Fruit fly (Drosophila melanogaster) whole organism, embryonic: ENCODE data around the gene iav.

Source experiments
- BEAF-32 ChIP-seq: fragments of 200-800 bp; sonication (Bioruptor generic); optimal IDR thresholded peaks from 3 replicates; lab custom pipeline; 2017; ENCODE audit warnings: missing biosample characterization, missing genetic modification characterization, mild to moderate bottlenecking, moderate library complexity, missing genetic modification reagents
- Bgb ChIP-seq: fragments of 200-800 bp; sonication (Bioruptor generic); IDR thresholded peaks from 2 replicates; pipeline ENCODE4 v1.3.6; 2022; ENCODE audit warnings: missing biosample characterization, missing genetic modification characterization; ENCODE audit not compliant: partially characterized antibody
- BtbVII ChIP-seq: fragments of 200-800 bp; sonication (Bioruptor generic); optimal IDR thresholded peaks from 3 replicates; lab custom pipeline; 2017; ENCODE audit warnings: missing biosample characterization, mild to moderate bottlenecking, missing genetic modification characterization
- C15 ChIP-seq: fragments of 200-800 bp; sonication (Bioruptor generic); IDR thresholded peaks from 3 replicates; pipeline ENCODE4 v1.3.6; 2022; ENCODE audit warnings: missing biosample characterization, missing genetic modification characterization
- CG11456 ChIP-seq: fragments of 200-800 bp; sonication (Bioruptor generic); IDR thresholded peaks from 3 replicates; pipeline ENCODE4 v1.3.6; 2022; ENCODE audit warnings: missing biosample characterization, missing genetic modification characterization
- CG15514 ChIP-seq: fragments of 200-800 bp; sonication (Bioruptor generic); optimal IDR thresholded peaks from 3 replicates; lab custom pipeline; 2017; ENCODE audit warnings: missing biosample characterization, missing genetic modification characterization, mild to moderate bottlenecking, moderate library complexity, missing genetic modification reagents
- CG17186 ChIP-seq: fragments of 200-800 bp; sonication (Bioruptor generic); optimal IDR thresholded peaks from 3 replicates; lab custom pipeline; 2017; ENCODE audit warnings: missing biosample characterization, missing genetic modification reagents, missing genetic modification characterization
- CG17802 ChIP-seq: fragments of 200-800 bp; sonication (Bioruptor generic); optimal IDR thresholded peaks from 2 replicates; lab custom pipeline; 2018; ENCODE audit warnings: missing biosample characterization, mild to moderate bottlenecking, missing genetic modification characterization, moderate library complexity
- CG2116 ChIP-seq: fragments of 200-800 bp; sonication (Bioruptor generic); optimal IDR thresholded peaks from 3 replicates; lab custom pipeline; 2018; ENCODE audit warnings: missing biosample characterization, mild to moderate bottlenecking, missing genetic modification characterization
- CG2129 ChIP-seq: fragments of 200-800 bp; sonication (Bioruptor generic); IDR thresholded peaks from 2 replicates; pipeline ENCODE4 v1.3.6; 2022; ENCODE audit warnings: missing biosample characterization, missing genetic modification characterization; ENCODE audit not compliant: partially characterized antibody
- CG2678 ChIP-seq: fragments of 200-800 bp; sonication (Bioruptor generic); optimal IDR thresholded peaks from 3 replicates; lab custom pipeline; 2019; ENCODE audit warnings: missing biosample characterization, mild to moderate bottlenecking, missing genetic modification characterization, moderate library complexity
- CG42726 ChIP-seq: fragments of 200-800 bp; sonication (Bioruptor generic); IDR thresholded peaks from 2 replicates; pipeline ENCODE4 v1.3.6; 2022; ENCODE audit warnings: missing biosample characterization, missing genetic modification characterization; ENCODE audit not compliant: partially characterized antibody
- CG6654 ChIP-seq: fragments of 200-800 bp; sonication (Bioruptor generic); optimal IDR thresholded peaks from 2 replicates; lab custom pipeline; 2017; ENCODE audit warnings: missing biosample characterization, mild to moderate bottlenecking, missing genetic modification characterization
- CG9817 ChIP-seq: fragments of 200-800 bp; sonication (Bioruptor generic); optimal IDR thresholded peaks from 2 replicates; lab custom pipeline; 2018; ENCODE audit warnings: missing biosample characterization, mild to moderate bottlenecking, missing genetic modification characterization, moderate library complexity
- Camta ChIP-seq: fragments of 200-800 bp; sonication (Bioruptor generic); optimal IDR thresholded peaks from 2 replicates; lab custom pipeline; 2016; ENCODE audit warnings: missing biosample characterization, missing genetic modification characterization
- Chrac-16 ChIP-seq: fragments of 200-800 bp; sonication (Bioruptor generic); optimal IDR thresholded peaks from 3 replicates; lab custom pipeline; 2016; ENCODE audit warnings: missing biosample characterization, missing genetic modification characterization
- Dll ChIP-seq: fragments of 200-800 bp; sonication (Bioruptor generic); IDR thresholded peaks from 4 replicates; pipeline ENCODE4 v1.3.6; 2022; ENCODE audit warnings: missing biosample characterization, missing genetic modification characterization; ENCODE audit not compliant: partially characterized antibody
- Dp ChIP-seq: fragments of 200-800 bp; sonication (Bioruptor generic); optimal IDR thresholded peaks from 2 replicates; lab custom pipeline; 2018; ENCODE audit warnings: missing biosample characterization, mild to moderate bottlenecking, missing genetic modification characterization, moderate library complexity
- Dref ChIP-seq: fragments of 200-800 bp; sonication (Bioruptor generic); IDR thresholded peaks from 2 replicates; pipeline ENCODE4 v1.3.6; 2022; ENCODE audit warnings: missing biosample characterization, missing genetic modification characterization
- E2f2 ChIP-seq: fragments of 200-800 bp; sonication (Bioruptor generic); IDR thresholded peaks from 2 replicates; pipeline ENCODE4 v1.3.6; 2022; ENCODE audit warnings: missing biosample characterization, missing genetic modification characterization
- Ets65A ChIP-seq: fragments of 200-800 bp; sonication (Bioruptor generic); peaks from one replicate; lab custom pipeline; 2016; ENCODE audit warnings: missing biosample characterization, missing genetic modification characterization
- GATAe ChIP-seq: fragments of 200-800 bp; sonication (Bioruptor generic); conservative IDR thresholded peaks from 2 replicates; pipeline ENCODE4 v1.3.6; 2022; ENCODE audit warnings: missing biosample characterization, missing genetic modification characterization
- Hr51 ChIP-seq, 2 experiments: fragments of 200-800 bp; sonication (Bioruptor generic); optimal IDR thresholded peaks; 2 replicates in 1 of 2; 3 replicates in 1 of 2; lab custom pipeline; 2016 to 2018; ENCODE audit warnings: missing biosample characterization in 2 of 2, missing genetic modification characterization in 2 of 2, mild to moderate bottlenecking in 1 of 2, moderate library complexity in 1 of 2
- Jarid2 ChIP-seq: fragments of 200-800 bp; sonication (Bioruptor generic); optimal IDR thresholded peaks from 3 replicates; lab custom pipeline; 2017; ENCODE audit warnings: mild to moderate bottlenecking, missing biosample characterization, missing genetic modification reagents, missing genetic modification characterization
- MBD-R2 ChIP-seq: fragments of 200-800 bp; sonication (Bioruptor generic); IDR thresholded peaks from 2 replicates; pipeline ENCODE4 v1.3.6; 2022; ENCODE audit warnings: missing biosample characterization, missing genetic modification characterization
- MESR4 ChIP-seq: fragments of 200-800 bp; sonication (Bioruptor generic); optimal IDR thresholded peaks from 2 replicates; lab custom pipeline; 2018; ENCODE audit warnings: missing biosample characterization, mild to moderate bottlenecking, missing genetic modification characterization, moderate library complexity
- Myb ChIP-seq: fragments of 200-800 bp; sonication (Bioruptor generic); optimal IDR thresholded peaks from 2 replicates; lab custom pipeline; 2016; ENCODE audit warnings: missing biosample characterization, missing genetic modification characterization
- Sin3A ChIP-seq: fragments of >200 bp; optimal IDR thresholded peaks from 2 replicates; lab custom pipeline; 2018
- Sry-β ChIP-seq: fragments of 200-800 bp; sonication (Bioruptor generic); optimal IDR thresholded peaks from 2 replicates; lab custom pipeline; 2018; ENCODE audit warnings: missing biosample characterization, mild to moderate bottlenecking, missing genetic modification characterization, moderate library complexity
- Sry-δ ChIP-seq: fragments of 200-800 bp; sonication (Bioruptor generic); optimal IDR thresholded peaks from 2 replicates; lab custom pipeline; 2016; ENCODE audit warnings: missing biosample characterization, missing genetic modification characterization
- Trl ChIP-seq, 3 experiments: fragments of >200 bp in 2 of 3; fragments of 200-800 bp in 1 of 3; sonication (Bioruptor generic) in 1 of 3; optimal IDR thresholded peaks; 2 replicates in 1 of 3; 3 replicates in 2 of 3; lab custom pipeline; 2016 to 2017; ENCODE audit warnings: missing biosample characterization in 1 of 3, missing genetic modification characterization in 1 of 3
- Xbp1 ChIP-seq: fragments of 200-800 bp; sonication (Bioruptor generic); optimal IDR thresholded peaks from 3 replicates; lab custom pipeline; 2016; ENCODE audit warnings: missing biosample characterization, mild to moderate bottlenecking, missing genetic modification characterization
- YL-1 ChIP-seq: fragments of 200-800 bp; sonication (Bioruptor generic); optimal IDR thresholded peaks from 3 replicates; lab custom pipeline; 2017; ENCODE audit warnings: missing biosample characterization, mild to moderate bottlenecking, missing genetic modification characterization
- amos ChIP-seq: fragments of 200-800 bp; sonication (Bioruptor generic); IDR thresholded peaks from 2 replicates; pipeline ENCODE4 v1.3.6; 2022; ENCODE audit warnings: missing biosample characterization, missing genetic modification characterization; ENCODE audit not compliant: partially characterized antibody
- ato ChIP-seq: fragments of 200-800 bp; sonication (Bioruptor generic); IDR thresholded peaks from 2 replicates; pipeline ENCODE4 v1.3.6; 2022; ENCODE audit warnings: missing biosample characterization, missing genetic modification characterization; ENCODE audit not compliant: partially characterized antibody
- dm ChIP-seq: fragments of 200-800 bp; sonication (Bioruptor generic); optimal IDR thresholded peaks from 3 replicates; lab custom pipeline; 2016; ENCODE audit warnings: missing biosample characterization, missing genetic modification characterization
- hb ChIP-seq: fragments of 200-800 bp; sonication (Bioruptor generic); IDR thresholded peaks from 3 replicates; pipeline ENCODE4 v1.3.6; 2022; ENCODE audit warnings: missing biosample characterization, missing genetic modification characterization; ENCODE audit not compliant: partially characterized antibody
- inv ChIP-seq: fragments of 200-800 bp; sonication (Bioruptor generic); IDR thresholded peaks from 2 replicates; pipeline ENCODE4 v1.3.6; 2022; ENCODE audit warnings: missing biosample characterization, missing genetic modification characterization; ENCODE audit not compliant: partially characterized antibody
- knrl ChIP-seq: fragments of 200-800 bp; sonication (Bioruptor generic); IDR thresholded peaks from 3 replicates; pipeline ENCODE4 v1.3.6; 2022; ENCODE audit warnings: missing biosample characterization, missing genetic modification characterization; ENCODE audit not compliant: partially characterized antibody
- pum ChIP-seq: fragments of 200-800 bp; sonication (Bioruptor generic); optimal IDR thresholded peaks from 2 replicates; lab custom pipeline; 2016; ENCODE audit warnings: missing biosample characterization, missing genetic modification characterization
- pzg ChIP-seq: fragments of 200-800 bp; sonication (Bioruptor generic); optimal IDR thresholded peaks from 3 replicates; lab custom pipeline; 2018; ENCODE audit warnings: missing biosample characterization, mild to moderate bottlenecking, missing genetic modification characterization, moderate library complexity
- row ChIP-seq: fragments of 200-800 bp; sonication (Bioruptor generic); IDR thresholded peaks from 3 replicates; pipeline ENCODE4 v1.3.6; 2022; ENCODE audit warnings: missing biosample characterization, missing genetic modification characterization
- shn ChIP-seq: fragments of 200-800 bp; sonication (Bioruptor generic); optimal IDR thresholded peaks from 3 replicates; lab custom pipeline; 2016; ENCODE audit warnings: missing biosample characterization, missing genetic modification characterization
- so ChIP-seq: fragments of 200-800 bp; sonication (Bioruptor generic); IDR thresholded peaks from 3 replicates; pipeline ENCODE4 v1.3.6; 2022; ENCODE audit warnings: missing biosample characterization, missing genetic modification characterization
- stwl ChIP-seq: fragments of 200-800 bp; sonication (Bioruptor generic); optimal IDR thresholded peaks from 3 replicates; lab custom pipeline; 2018; ENCODE audit warnings: missing biosample characterization, mild to moderate bottlenecking, missing genetic modification characterization, moderate library complexity
- trem ChIP-seq: fragments of 200-800 bp; optimal IDR thresholded peaks from 3 replicates; lab custom pipeline; 2019; ENCODE audit warnings: missing biosample characterization, mild to moderate bottlenecking, missing genetic modification characterization, moderate library complexity
- unc-4 ChIP-seq: fragments of 200-800 bp; sonication (Bioruptor generic); IDR thresholded peaks from 2 replicates; pipeline ENCODE4 v1.3.6; 2022; ENCODE audit warnings: missing biosample characterization, missing genetic modification characterization; ENCODE audit not compliant: partially characterized antibody
- vnd ChIP-seq: fragments of 200-800 bp; sonication (Bioruptor generic); IDR thresholded peaks from 3 replicates; pipeline ENCODE4 v1.3.6; 2022; ENCODE audit warnings: missing biosample characterization, missing genetic modification characterization; ENCODE audit not compliant: partially characterized antibody
- zen ChIP-seq: fragments of 200-800 bp; sonication (Bioruptor generic); optimal IDR thresholded peaks from 3 replicates; lab custom pipeline; 2018; ENCODE audit warnings: missing biosample characterization, mild to moderate bottlenecking, missing genetic modification characterization, moderate library complexity

iav gene

DNA sequence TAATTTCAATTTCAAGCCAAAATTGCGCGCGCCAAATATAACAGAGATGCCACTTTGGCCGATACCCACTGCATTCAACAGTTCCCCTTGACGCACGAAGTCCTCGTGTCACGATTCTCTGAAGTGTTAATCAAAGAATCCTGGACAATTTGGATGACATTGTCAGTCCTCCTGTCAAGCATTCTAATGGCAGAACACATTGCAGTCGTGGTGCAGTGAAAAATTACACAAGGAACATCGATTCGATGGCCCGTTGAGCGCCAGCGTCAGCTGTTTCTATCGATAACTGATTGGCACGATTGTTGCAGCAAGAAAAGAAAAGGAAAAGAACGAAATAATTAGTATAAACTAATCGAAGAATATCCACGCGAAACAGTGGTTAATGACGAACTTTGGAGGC lies 10.4 kb downstream of the iav start, which contains the start of gene nonC (continued):
- TF ChIP-seq YL-1 (peak; percentile 28), pum (GFP tag; lab: Kevin White, UChicago) (no peak), Xbp1 (no peak), GATAe (GFP tag; lab: Robert Waterston, UW) (no peak), pzg (GFP tag; lab: Kevin White, UChicago) (peak; percentile 70), BtbVII (GFP tag; lab: Kevin White, UChicago) (no peak), inv (GFP tag; lab: Robert Waterston, UW) (peak; percentile 88), CG17186 (GFP tag; lab: Kevin White, UChicago) (peak; percentile 82), Camta (GFP tag; lab: Kevin White, UChicago) (no peak), stwl (peak; percentile 37), CG42726 (peak; percentile 86), vnd (peak; percentile 88), Dref (GFP tag; lab: Robert Waterston, UW) (peak; percentile 67), trem (tag; lab: Kevin White, UChicago) (peak; percentile 70), shn (GFP tag; lab: Kevin White, UChicago) (no peak), amos (peak; percentile 87), ato (GFP tag; lab: Robert Waterston, UW) (peak; percentile 65), Dll (GFP tag; lab: Robert Waterston, UW) (peak; percentile 95), Bgb (peak; percentile 89), CG15514 (GFP tag; lab: Kevin White, UChicago) (peak; percentile 55), CG2678 (no peak), Ets65A (no peak), Jarid2 (GFP tag; lab: Kevin White, UChicago) (no peak), BEAF-32 (GFP tag; lab: Kevin White, UChicago) (peak; percentile 90), CG6654 (no peak), so (GFP tag; lab: Robert Waterston, UW) (no peak), CG2116 (GFP tag; lab: Kevin White, UChicago) (peak; percentile 88), C15 (GFP tag; lab: Robert Waterston, UW) (no peak), Myb (GFP tag; lab: Kevin White, UChicago) (peak; percentile 34), dm (GFP tag; lab: Kevin White, UChicago) (peak; percentile 30), hb (peak; percentile 85), MESR4 (GFP tag; lab: Kevin White, UChicago) (peak; percentile 62), E2f2 (GFP tag; lab: Robert Waterston, UW) (peak; percentile 87), Trl (optimal IDR thresholded peaks at IDR 0.05; lab: Kevin White, UChicago) (no peak), Trl (GFP tag; optimal IDR thresholded peaks at IDR 0.05; lab: Kevin White, UChicago) (no peak), Sin3A (lab: Kevin White, UChicago) (peak; percentile 85), CG11456 (GFP tag; lab: Robert Waterston, UW) (no peak), zen (tag; lab: Kevin White, UChicago) (peak; percentile 13), unc-4 (GFP tag; lab: Robert Waterston, UW) (peak; percentile 81), Chrac-16 (GFP tag; lab: Kevin White, UChicago) (no peak), Hr51 (GFP tag; optimal IDR thresholded peaks at IDR 0.05; lab: Kevin White, UChicago) (no peak), CG9817 (tag; lab: Kevin White, UChicago) (no peak), Dp (GFP tag; lab: Kevin White, UChicago) (peak; percentile 82), row (GFP tag; lab: Robert Waterston, UW) (peak; percentile 56), Sry-δ (GFP tag; lab: Kevin White, UChicago) (peak; percentile 81), Sry-β (peak; percentile 91), CG17802 (peak; percentile 4), CG2129 (GFP tag; lab: Robert Waterston, UW) (peak; percentile 72; the same call in 1 of the 2 replicates), knrl (GFP tag; lab: Robert Waterston, UW) (peak; percentile 92), MBD-R2 (GFP tag; lab: Robert Waterston, UW) (peak; percentile 51)
